Worm (Caenorhabditis elegans) whole organism, L4/young adult: ENCODE measurements around the gene capa-1.

Source experiments
- W03F9.2 ChIP-seq: fragments of 150-350 bp; optimal IDR thresholded peaks from 2 replicates; lab custom pipeline; 2014; ENCODE audit warnings: missing biosample characterization, missing genetic modification characterization
- him-1 ChIP-seq: sonication (generic microtip); optimal IDR thresholded peaks from 2 replicates; lab custom pipeline; 2016; ENCODE audit warnings: missing genotype, missing genetic modification reagents, missing genetic modification characterization, missing compliant biosample characterization

ce11 chrX:5905764-5906163, 13.4 kb upstream of the capa-1 start:
- TF ChIP-seq him-1 (tag; lab: Kevin White, UChicago) = no peak
- no peak for TF ChIP-seq W03F9.2 (tag; lab: Kevin White, UChicago)
